Worm (Caenorhabditis elegans): ENCODE results near the gene far-1.

DNA sequence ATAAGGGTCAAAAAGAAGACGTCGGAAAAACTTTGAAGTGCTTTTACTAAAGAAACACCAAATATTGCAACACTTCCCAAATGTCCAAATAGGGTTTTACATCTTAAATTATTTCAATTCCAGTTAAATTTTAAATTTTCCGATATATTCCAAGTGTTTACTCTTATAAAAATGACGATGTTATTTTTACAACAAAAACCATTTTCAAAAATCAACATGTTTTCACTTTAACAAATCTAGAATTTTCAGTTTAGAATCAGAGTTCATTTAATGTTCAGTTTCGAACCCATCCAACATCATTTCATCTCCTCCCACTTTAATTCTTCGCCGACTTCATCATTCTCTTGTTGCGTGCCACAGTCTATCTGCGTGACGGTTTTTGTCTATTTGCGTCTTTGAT, 22.7 kb upstream of the far-1 start, which contains the start of gene dos-1:
- TF ChIP-seq unc-39 (tag; optimal IDR thresholded peaks at IDR 0.05): no peak
- no peak for TF ChIP-seq unc-62 (GFP tag; optimal IDR thresholded peaks at IDR 0.05)
- TF ChIP-seq unc-120 (tag; optimal IDR thresholded peaks at IDR 0.05; ENCODE audit: poor library complexity, severe bottlenecking): no peak
- no peak for TF ChIP-seq elt-1 (tag; optimal IDR thresholded peaks at IDR 0.05; ENCODE audit: borderline replicate concordance, insufficient read depth)
- TF ChIP-seq ceh-83 (GFP tag; optimal IDR thresholded peaks at IDR 0.05): no peak
- TF ChIP-seq elt-3 (tag; optimal IDR thresholded peaks at IDR 0.05): no peak
- TF ChIP-seq lsy-2 (tag; optimal IDR thresholded peaks at IDR 0.05): no peak
- TF ChIP-seq ceh-39 (tag; optimal IDR thresholded peaks at IDR 0.05): no peak
- TF ChIP-seq mab-5 (tag; optimal IDR thresholded peaks at IDR 0.05): no peak
- TF ChIP-seq ham-2 (GFP tag; optimal IDR thresholded peaks at IDR 0.05): no peak
- TF ChIP-seq ztf-11 (tag; optimal IDR thresholded peaks at IDR 0.05): no peak
- TF ChIP-seq lin-13 (tag; optimal IDR thresholded peaks at IDR 0.05): no peak

All from whole organism, mixed stage, embryonic.